Fruit fly (Drosophila melanogaster) whole organism, prepupa: ENCODE results near the gene Exn.

Experiments
- Blimp-1 ChIP-seq: fragments of 200-800 bp; sonication (Bioruptor generic); optimal IDR thresholded peaks from 3 replicates; lab custom pipeline; 2017; ENCODE audit warnings: missing biosample characterization, missing genetic modification characterization, mild to moderate bottlenecking, moderate library complexity, missing genetic modification reagents
- CG10631 ChIP-seq: fragments of 200-800 bp; sonication (Bioruptor generic); optimal IDR thresholded peaks from 2 replicates; lab custom pipeline; 2016; ENCODE audit warnings: missing biosample characterization, missing genetic modification characterization
- CG10669 ChIP-seq: fragments of 200-800 bp; sonication (Bioruptor generic); optimal IDR thresholded peaks from 3 replicates; lab custom pipeline; 2018; ENCODE audit warnings: missing biosample characterization, mild to moderate bottlenecking, missing genetic modification characterization, moderate library complexity
- CG11902 ChIP-seq: fragments of 200-800 bp; sonication (Bioruptor generic); optimal IDR thresholded peaks from 3 replicates; lab custom pipeline; 2016; ENCODE audit warnings: missing biosample characterization, missing genetic modification characterization
- CG15336 ChIP-seq: fragments of 200-800 bp; sonication (Bioruptor generic); IDR thresholded peaks from 2 replicates; pipeline ENCODE4 v1.3.6; 2022; ENCODE audit warnings: missing biosample characterization, missing genetic modification characterization
- CG16779 ChIP-seq: fragments of 200-800 bp; sonication (Bioruptor generic); optimal IDR thresholded peaks from 3 replicates; lab custom pipeline; 2017; ENCODE audit warnings: missing biosample characterization, mild to moderate bottlenecking, missing genetic modification characterization
- CG3032 ChIP-seq: fragments of 200-800 bp; optimal IDR thresholded peaks from 2 replicates; lab custom pipeline; 2019; ENCODE audit warnings: missing biosample characterization, mild to moderate bottlenecking, missing genetic modification characterization, moderate library complexity
- CG31627 ChIP-seq: fragments of 200-800 bp; sonication (Bioruptor generic); optimal IDR thresholded peaks from 3 replicates; lab custom pipeline; 2016; ENCODE audit warnings: missing biosample characterization, missing genetic modification characterization
- CG32006 ChIP-seq: fragments of 200-800 bp; sonication (Bioruptor generic); optimal IDR thresholded peaks from 3 replicates; lab custom pipeline; 2017; ENCODE audit warnings: missing biosample characterization, mild to moderate bottlenecking, missing genetic modification characterization
- CG34406 ChIP-seq: fragments of 200-800 bp; sonication (Bioruptor generic); optimal IDR thresholded peaks from 3 replicates; lab custom pipeline; 2016; ENCODE audit warnings: missing biosample characterization, missing genetic modification characterization
- CG3919 ChIP-seq: fragments of 200-800 bp; sonication (Bioruptor generic); optimal IDR thresholded peaks from 3 replicates; lab custom pipeline; 2016; ENCODE audit warnings: missing biosample characterization, missing genetic modification characterization
- CG4318 ChIP-seq: fragments of 200-800 bp; sonication (Bioruptor generic); optimal IDR thresholded peaks from 3 replicates; lab custom pipeline; 2017; ENCODE audit warnings: missing biosample characterization, mild to moderate bottlenecking, missing genetic modification characterization
- CG6792 ChIP-seq: fragments of 200-800 bp; sonication (Bioruptor generic); optimal IDR thresholded peaks from 3 replicates; lab custom pipeline; 2016; ENCODE audit warnings: missing biosample characterization, missing genetic modification characterization
- CG6808 ChIP-seq: fragments of 200-800 bp; sonication (Bioruptor generic); optimal IDR thresholded peaks from 3 replicates; lab custom pipeline; 2017; ENCODE audit warnings: missing biosample characterization, missing genetic modification characterization, mild to moderate bottlenecking, moderate library complexity, missing genetic modification reagents
- CG6854 ChIP-seq: fragments of 200-800 bp; sonication (Bioruptor generic); optimal IDR thresholded peaks from 2 replicates; lab custom pipeline; 2017; ENCODE audit warnings: missing biosample characterization, mild to moderate bottlenecking, missing genetic modification characterization
- CG7368 ChIP-seq: fragments of 200-800 bp; sonication (Bioruptor generic); optimal IDR thresholded peaks from 3 replicates; lab custom pipeline; 2016; ENCODE audit warnings: missing biosample characterization, missing genetic modification characterization
- CG8319 ChIP-seq: fragments of 200-800 bp; sonication (Bioruptor generic); optimal IDR thresholded peaks from 3 replicates; lab custom pipeline; 2016; ENCODE audit warnings: missing biosample characterization, missing genetic modification characterization
- CG8632 ChIP-seq: fragments of 200-800 bp; sonication (Bioruptor generic); optimal IDR thresholded peaks from 3 replicates; lab custom pipeline; 2016; ENCODE audit warnings: missing biosample characterization, missing genetic modification characterization
- CG9139 ChIP-seq: fragments of 200-800 bp; sonication (Bioruptor generic); optimal IDR thresholded peaks from 3 replicates; lab custom pipeline; 2017; ENCODE audit warnings: missing biosample characterization, mild to moderate bottlenecking, missing genetic modification characterization
- Eip78C ChIP-seq: fragments of 200-800 bp; sonication (Bioruptor generic); peaks from one replicate; lab custom pipeline; 2016; ENCODE audit warnings: missing biosample characterization, missing genetic modification characterization
- Eip93F ChIP-seq: fragments of 200-800 bp; sonication (Bioruptor generic); optimal IDR thresholded peaks from 2 replicates; lab custom pipeline; 2016; ENCODE audit warnings: missing biosample characterization, mild to moderate bottlenecking, missing genetic modification characterization
- Ets21C ChIP-seq: fragments of 200-800 bp; sonication (Bioruptor generic); optimal IDR thresholded peaks from 3 replicates; lab custom pipeline; 2016; ENCODE audit warnings: missing biosample characterization, missing genetic modification characterization
- Ets96B ChIP-seq: fragments of 200-800 bp; optimal IDR thresholded peaks from 2 replicates; lab custom pipeline; 2019; ENCODE audit warnings: missing biosample characterization, mild to moderate bottlenecking, missing genetic modification characterization, moderate library complexity
- Gug ChIP-seq: fragments of 200-800 bp; sonication (Bioruptor generic); IDR thresholded peaks from 2 replicates; pipeline ENCODE4 v1.3.6; 2022; ENCODE audit warnings: missing biosample characterization, missing genetic modification characterization
- Hr38 ChIP-seq: sonication (Bioruptor generic); optimal IDR thresholded peaks from 2 replicates; lab custom pipeline; 2016; ENCODE audit warnings: missing biosample characterization, missing genetic modification characterization
- Hr39 ChIP-seq: fragments of 200-800 bp; sonication (Bioruptor generic); optimal IDR thresholded peaks from 2 replicates; lab custom pipeline; 2016; ENCODE audit warnings: missing biosample characterization, missing genetic modification characterization
- Hr4 ChIP-seq: fragments of 200-800 bp; sonication (Bioruptor generic); optimal IDR thresholded peaks from 3 replicates; lab custom pipeline; 2016; ENCODE audit warnings: missing biosample characterization, missing genetic modification characterization
- Lpt ChIP-seq: fragments of 200-800 bp; sonication (Bioruptor generic); optimal IDR thresholded peaks from 3 replicates; lab custom pipeline; 2016; ENCODE audit warnings: missing biosample characterization, missing genetic modification characterization
- Met ChIP-seq: fragments of 200-800 bp; sonication (Bioruptor generic); optimal IDR thresholded peaks from 3 replicates; lab custom pipeline; 2016; ENCODE audit warnings: missing biosample characterization, missing genetic modification characterization
- OdsH ChIP-seq: fragments of 200-800 bp; sonication (Bioruptor generic); optimal IDR thresholded peaks from 3 replicates; lab custom pipeline; 2016; ENCODE audit warnings: missing biosample characterization, missing genetic modification characterization
- Smox ChIP-seq: fragments of 200-800 bp; sonication (Bioruptor generic); optimal IDR thresholded peaks from 3 replicates; lab custom pipeline; 2016; ENCODE audit warnings: missing biosample characterization, missing genetic modification characterization
- Sox14 ChIP-seq: fragments of 200-800 bp; sonication (Bioruptor generic); optimal IDR thresholded peaks from 3 replicates; lab custom pipeline; 2016; ENCODE audit warnings: missing biosample characterization, missing genetic modification characterization
- Sox15 ChIP-seq: fragments of 200-800 bp; sonication (Bioruptor generic); optimal IDR thresholded peaks from 3 replicates; lab custom pipeline; 2016; ENCODE audit warnings: missing biosample characterization, missing genetic modification characterization
- achi ChIP-seq: fragments of 200-800 bp; sonication (Bioruptor generic); optimal IDR thresholded peaks from 3 replicates; lab custom pipeline; 2016; ENCODE audit warnings: missing biosample characterization, missing genetic modification characterization
- acj6 ChIP-seq: fragments of 200-800 bp; sonication (Bioruptor generic); optimal IDR thresholded peaks from 3 replicates; lab custom pipeline; 2016; ENCODE audit warnings: missing biosample characterization, missing genetic modification characterization
- cyc ChIP-seq: fragments of 200-800 bp; sonication (Bioruptor generic); optimal IDR thresholded peaks from 3 replicates; lab custom pipeline; 2016; ENCODE audit warnings: missing biosample characterization, missing genetic modification characterization
- dsx ChIP-seq: fragments of 200-800 bp; optimal IDR thresholded peaks from 3 replicates; lab custom pipeline; 2019; ENCODE audit warnings: missing biosample characterization, mild to moderate bottlenecking, missing genetic modification characterization, moderate library complexity; ENCODE audit not compliant: poor library complexity, severe bottlenecking
- eg ChIP-seq: fragments of 200-800 bp; sonication (Bioruptor generic); IDR thresholded peaks from 3 replicates; pipeline ENCODE4 v1.3.6; 2022; ENCODE audit warnings: missing biosample characterization, missing genetic modification characterization
- esn ChIP-seq: fragments of 200-800 bp; sonication (Bioruptor generic); optimal IDR thresholded peaks from 2 replicates; lab custom pipeline; 2016; ENCODE audit warnings: missing biosample characterization, mild to moderate bottlenecking, missing genetic modification characterization, moderate library complexity
- fd59A ChIP-seq: fragments of 200-800 bp; sonication (Bioruptor generic); optimal IDR thresholded peaks from 2 replicates; lab custom pipeline; 2017; ENCODE audit warnings: missing biosample characterization, mild to moderate bottlenecking, missing genetic modification characterization, missing genetic modification reagents
- fd85E ChIP-seq: fragments of 200-800 bp; sonication (Bioruptor generic); optimal IDR thresholded peaks from 3 replicates; lab custom pipeline; 2016; ENCODE audit warnings: missing biosample characterization, missing genetic modification characterization
- pdm3 ChIP-seq: fragments of 200-800 bp; sonication (Bioruptor generic); optimal IDR thresholded peaks from 3 replicates; lab custom pipeline; 2016; ENCODE audit warnings: missing biosample characterization, missing genetic modification characterization
- spab ChIP-seq: fragments of 200-800 bp; sonication (Bioruptor generic); optimal IDR thresholded peaks from 2 replicates; lab custom pipeline; 2017; ENCODE audit warnings: missing biosample characterization, mild to moderate bottlenecking, missing genetic modification characterization, missing genetic modification reagents
- svp ChIP-seq: fragments of 200-800 bp; sonication (Bioruptor generic); peaks from one replicate; lab custom pipeline; 2016; ENCODE audit warnings: missing biosample characterization, missing genetic modification characterization
- topi ChIP-seq: fragments of 200-800 bp; sonication (Bioruptor generic); optimal IDR thresholded peaks from 3 replicates; lab custom pipeline; 2016; ENCODE audit warnings: missing biosample characterization, missing genetic modification characterization
- vri ChIP-seq: fragments of 200-800 bp; sonication (Bioruptor generic); optimal IDR thresholded peaks from 3 replicates; lab custom pipeline; 2016; ENCODE audit warnings: missing biosample characterization, mild to moderate bottlenecking, missing genetic modification characterization

Gene Exn

DNA sequence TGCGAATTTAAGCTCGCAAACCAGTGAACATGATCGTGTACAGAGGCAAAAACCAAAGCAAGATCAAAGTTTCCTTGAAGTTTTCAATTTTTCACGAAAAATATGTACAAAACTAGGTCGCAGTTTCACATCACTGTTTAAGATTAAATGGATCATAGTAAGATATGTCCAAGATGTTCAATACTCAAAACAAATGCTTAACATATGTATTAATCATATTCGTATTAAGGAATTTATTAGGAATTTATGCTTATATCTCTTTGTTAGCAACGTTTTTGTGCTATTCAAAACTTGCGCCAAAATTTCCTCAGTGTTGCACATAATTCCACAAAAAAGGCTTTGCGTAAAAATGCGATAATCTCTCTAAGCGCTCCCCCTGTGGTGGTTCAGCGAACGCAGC, 17.5 kb downstream of the Exn start (continued):
- TF ChIP-seq fd85E (GFP tag; lab: Kevin White, UChicago) (no peak), CG8319 (GFP tag; lab: Kevin White, UChicago) (no peak), cyc (no peak), Ets96B (tag; lab: Kevin White, UChicago) (no peak), OdsH (peak; percentile 18), Hr39 (GFP tag; lab: Kevin White, UChicago) (no peak), Lpt (GFP tag; lab: Kevin White, UChicago) (no peak), eg (GFP tag; lab: Robert Waterston, UW) (peak; percentile 41; the same call in 1 of the 3 replicates), dsx (no peak), vri (GFP tag; lab: Kevin White, UChicago) (no peak), svp (GFP tag; lab: Kevin White, UChicago) (no peak), pdm3 (GFP tag; lab: Kevin White, UChicago) (peak; percentile 33), Eip93F (GFP tag; lab: Kevin White, UChicago) (no peak), CG9139 (GFP tag; lab: Kevin White, UChicago) (no peak), Ets21C (GFP tag; lab: Kevin White, UChicago) (no peak), CG15336 (GFP tag; lab: Robert Waterston, UW) (peak; percentile 18; the same call in 1 of the 2 replicates), topi (GFP tag; lab: Kevin White, UChicago) (no peak), CG6808 (GFP tag; lab: Kevin White, UChicago) (peak; percentile 2), CG31627 (GFP tag; lab: Kevin White, UChicago) (no peak), Smox (GFP tag; lab: Kevin White, UChicago) (no peak), Eip78C (GFP tag; lab: Kevin White, UChicago) (peak; percentile 76)

dm6 chr3L:16988526-16988925, 18.7 kb downstream of the Exn start:
- no peak for TF ChIP-seq cyc
- no peak for TF ChIP-seq CG6792 (GFP tag; lab: Kevin White, UChicago)
- TF ChIP-seq svp (GFP tag; lab: Kevin White, UChicago), result peak; percentile 80
- TF ChIP-seq CG10669, result no peak
- TF ChIP-seq Ets21C (GFP tag; lab: Kevin White, UChicago), result no peak

- TF ChIP-seq CG6808 (GFP tag; lab: Kevin White, UChicago) (peak; percentile 88), CG3919 (GFP tag; lab: Kevin White, UChicago) (peak; percentile 83), Met (GFP tag; lab: Kevin White, UChicago) (peak; percentile 91), Blimp-1 (GFP tag; lab: Kevin White, UChicago) (peak; percentile 73), CG3032 (tag; lab: Kevin White, UChicago) (peak; percentile 82), CG34406 (GFP tag; lab: Kevin White, UChicago) (peak; percentile 85), Ets21C (GFP tag; lab: Kevin White, UChicago) (peak; percentile 45), Hr38 (no peak), acj6 (GFP tag; lab: Kevin White, UChicago) (peak; percentile 81), achi (GFP tag; lab: Kevin White, UChicago) (peak; percentile 82), CG7368 (GFP tag; lab: Kevin White, UChicago) (peak; percentile 46), fd59A (GFP tag; lab: Kevin White, UChicago) (peak; percentile 80), Sox15 (GFP tag; lab: Kevin White, UChicago) (peak; percentile 67), CG10631 (GFP tag; lab: Kevin White, UChicago) (peak; percentile 79), spab (GFP tag; lab: Kevin White, UChicago) (peak; percentile 78), dsx (peak; percentile 91), CG32006 (peak; percentile 85), CG8632 (peak; percentile 87), Ets96B (tag; lab: Kevin White, UChicago) (peak; percentile 85), Gug (GFP tag; lab: Robert Waterston, UW) (peak; percentile 51), Hr4 (GFP tag; lab: Kevin White, UChicago) (no peak), topi (GFP tag; lab: Kevin White, UChicago) (peak; percentile 87), Smox (GFP tag; lab: Kevin White, UChicago) (peak; percentile 82), CG9139 (GFP tag; lab: Kevin White, UChicago) (no peak), CG16779 (tag; lab: Kevin White, UChicago) (peak; percentile 57), Sox14 (GFP tag; lab: Kevin White, UChicago) (peak; percentile 77), CG15336 (GFP tag; lab: Robert Waterston, UW) (peak; percentile 90), Eip78C (GFP tag; lab: Kevin White, UChicago) (peak; percentile 98), esn (GFP tag; lab: Kevin White, UChicago) (peak; percentile 92), CG11902 (GFP tag; lab: Kevin White, UChicago) (peak; percentile 43), CG6792 (GFP tag; lab: Kevin White, UChicago) (peak; percentile 83), svp (GFP tag; lab: Kevin White, UChicago) (peak; percentile 93), CG4318 (GFP tag; lab: Kevin White, UChicago) (no peak), pdm3 (GFP tag; lab: Kevin White, UChicago) (no peak), fd85E (GFP tag; lab: Kevin White, UChicago) (no peak), vri (GFP tag; lab: Kevin White, UChicago) (peak; percentile 81), CG6854 (GFP tag; lab: Kevin White, UChicago) (peak; percentile 87)
These were observed 19.4 kb downstream of the Exn start for dm6 chr3L:16989169-16989568.
